Worm (Caenorhabditis elegans) whole organism, L3 larva: ENCODE results near the gene K11G9.5.

Experiments
- aly-2 ChIP-seq: fragments of 150-350 bp; optimal IDR thresholded peaks from 2 replicates; lab custom pipeline; 2014; ENCODE audit warnings: missing biosample characterization, missing genetic modification characterization
- ceh-82 ChIP-seq: fragments of 150-350 bp; optimal IDR thresholded peaks from 2 replicates; lab custom pipeline; 2014; ENCODE audit warnings: missing biosample characterization, missing genetic modification characterization
- elt-2 ChIP-seq: sonication (generic microtip); optimal IDR thresholded peaks from 2 replicates; lab custom pipeline; 2016; ENCODE audit warnings: missing genetic modification reagents, mild to moderate bottlenecking, missing genetic modification characterization, missing compliant biosample characterization
- lin-39 ChIP-seq: fragments of 150-350 bp; optimal IDR thresholded peaks from 2 replicates; lab custom pipeline; 2018; ENCODE audit warnings: missing biosample characterization, missing genetic modification reagents, missing genetic modification characterization
- mdl-1 ChIP-seq: fragments of 150-350 bp; optimal IDR thresholded peaks from 2 replicates; lab custom pipeline; 2014; ENCODE audit warnings: missing biosample characterization, missing genetic modification characterization
- nhr-11 ChIP-seq: fragments of 150-350 bp; optimal IDR thresholded peaks from 2 replicates; lab custom pipeline; 2014; ENCODE audit warnings: missing biosample characterization, missing genetic modification characterization
- nhr-23 ChIP-seq: fragments of 150-350 bp; optimal IDR thresholded peaks from 2 replicates; lab custom pipeline; 2014; ENCODE audit warnings: missing biosample characterization, missing genetic modification reagents, missing genetic modification characterization
- nhr-77 ChIP-seq: fragments of 150-350 bp; optimal IDR thresholded peaks from 2 replicates; lab custom pipeline; 2014; ENCODE audit warnings: missing biosample characterization, missing genetic modification characterization
- pha-4 ChIP-seq: fragments of 150-350 bp; optimal IDR thresholded peaks from 2 replicates; lab custom pipeline; 2014; ENCODE audit warnings: missing biosample characterization, missing genetic modification reagents, missing genetic modification characterization
- ztf-11 ChIP-seq: fragments of 150-350 bp; optimal IDR thresholded peaks from 2 replicates; lab custom pipeline; 2014; ENCODE audit warnings: missing biosample characterization, missing genetic modification characterization

DNA sequence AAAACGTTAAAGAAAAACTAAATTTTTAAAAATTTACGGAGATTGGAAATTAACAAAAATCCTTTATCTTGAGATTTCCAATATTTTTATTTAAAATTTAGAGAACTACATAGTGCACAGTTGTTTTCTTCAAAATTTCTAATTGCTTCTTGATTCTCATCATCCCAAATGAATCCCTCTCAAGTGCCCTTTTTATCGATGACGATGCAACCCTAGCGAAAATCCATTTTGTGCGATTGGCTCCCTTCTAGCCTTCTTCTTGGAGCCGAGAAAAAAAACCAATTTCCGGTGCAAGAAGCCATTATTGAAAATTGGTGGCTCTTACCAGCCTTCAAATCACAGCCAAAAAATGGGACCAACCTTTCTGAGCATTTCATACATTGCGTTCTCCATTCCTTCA lies 25.8 kb downstream of the K11G9.5 start:
- no peak for TF ChIP-seq elt-2 (tag; lab: Kevin White, UChicago)
- no peak for TF ChIP-seq mdl-1 (tag; lab: Kevin White, UChicago)
- TF ChIP-seq pha-4 (tag; lab: Kevin White, UChicago) = no peak
- TF ChIP-seq aly-2 (tag; lab: Kevin White, UChicago) = no peak
- no peak for TF ChIP-seq nhr-23 (tag; lab: Kevin White, UChicago)
- TF ChIP-seq lin-39 (tag; lab: Kevin White, UChicago) = no peak
- no peak for TF ChIP-seq nhr-11 (tag; lab: Kevin White, UChicago)
- no peak for TF ChIP-seq ceh-82 (tag; lab: Kevin White, UChicago)
- TF ChIP-seq nhr-77 (tag; lab: Kevin White, UChicago) = no peak
- TF ChIP-seq ztf-11 (tag; lab: Kevin White, UChicago) = no peak
